Worm (Caenorhabditis elegans) whole organism, early embryonic: Measurements from ENCODE around the gene cox-6A.

ENCODE experiments used
- B0310.2 ChIP-seq: sonication (generic microtip); optimal IDR thresholded peaks from 2 replicates; lab custom pipeline; 2016; ENCODE audit warnings: mild to moderate bottlenecking, missing genetic modification characterization, missing compliant biosample characterization
- F13C5.2 ChIP-seq: sonication (generic microtip); optimal IDR thresholded peaks from 2 replicates; lab custom pipeline; 2017; ENCODE audit warnings: mild to moderate bottlenecking, missing genetic modification characterization, inconsistent platforms, missing compliant biosample characterization
- aly-1 ChIP-seq: sonication (generic microtip); optimal IDR thresholded peaks from 2 replicates; lab custom pipeline; 2016; ENCODE audit warnings: missing genetic modification characterization, missing compliant biosample characterization
- ama-1 ChIP-seq: fragments of 150-350 bp; optimal IDR thresholded peaks from 2 replicates; lab custom pipeline; 2014
- ceh-13 ChIP-seq: fragments of 200-800 bp; sonication (Bioruptor generic); optimal IDR thresholded peaks from 2 replicates; lab custom pipeline; 2018; ENCODE audit warnings: mild to moderate bottlenecking, missing genetic modification characterization, missing compliant biosample characterization
- ceh-36 ChIP-seq: sonication (generic microtip); optimal IDR thresholded peaks from 2 replicates; lab custom pipeline; 2016; ENCODE audit warnings: missing genetic modification characterization, inconsistent platforms, missing compliant biosample characterization
- ets-7 ChIP-seq: sonication (generic microtip); optimal IDR thresholded peaks from 2 replicates; lab custom pipeline; 2016; ENCODE audit warnings: missing genotype, missing genetic modification characterization, missing compliant biosample characterization
- flt-1 ChIP-seq: fragments of 200-800 bp; sonication (Bioruptor generic); IDR thresholded peaks from 2 replicates; pipeline ENCODE4 v1.3.6; 2022; ENCODE audit warnings: missing genetic modification characterization, missing compliant biosample characterization
- hmbx-1 ChIP-seq: sonication (generic microtip); optimal IDR thresholded peaks from 2 replicates; lab custom pipeline; 2016; ENCODE audit warnings: mild to moderate bottlenecking, missing genetic modification characterization, missing compliant biosample characterization
- hmg-4 ChIP-seq: fragments of 200-800 bp; sonication (Bioruptor generic); optimal IDR thresholded peaks from 2 replicates; lab custom pipeline; 2018; ENCODE audit warnings: mild to moderate bottlenecking, missing genetic modification characterization, missing compliant biosample characterization
- hnd-1 ChIP-seq: sonication (generic microtip); optimal IDR thresholded peaks from 2 replicates; lab custom pipeline; 2016; ENCODE audit warnings: missing genetic modification characterization, missing compliant biosample characterization
- pes-1 ChIP-seq: fragments of 200-800 bp; sonication (Bioruptor generic); IDR thresholded peaks from 2 replicates; pipeline ENCODE4 v1.3.6; 2022; ENCODE audit warnings: missing genetic modification reagents, missing genetic modification characterization, missing compliant biosample characterization
- scrt-1 ChIP-seq: fragments of 200-800 bp; sonication (Bioruptor generic); IDR thresholded peaks from 2 replicates; pipeline ENCODE4 v1.3.6; 2022; ENCODE audit warnings: missing genetic modification characterization, missing compliant biosample characterization
- sea-1 ChIP-seq: fragments of 200-800 bp; sonication (Bioruptor generic); conservative IDR thresholded peaks from 2 replicates; pipeline ENCODE4 v1.3.6; 2022; ENCODE audit warnings: missing genetic modification characterization, missing compliant biosample characterization
- tbx-11 ChIP-seq: fragments of 200-800 bp; sonication (Bioruptor generic); IDR thresholded peaks from 2 replicates; pipeline ENCODE4 v1.3.6; 2022; ENCODE audit warnings: missing genetic modification characterization, missing compliant biosample characterization
- tbx-37 ChIP-seq: fragments of 200-800 bp; sonication (Bioruptor generic); conservative IDR thresholded peaks from 2 replicates; pipeline ENCODE4 v1.3.6; 2022; ENCODE audit warnings: missing genetic modification reagents, missing genetic modification characterization, missing compliant biosample characterization
- tra-4 ChIP-seq: sonication (generic microtip); optimal IDR thresholded peaks from 2 replicates; lab custom pipeline; 2017; ENCODE audit warnings: missing genetic modification characterization, missing compliant biosample characterization

Gene cox-6A

ce11 chrIII:5092345-5092744 lies 10.8 kb downstream of the cox-6A start:
- TF ChIP-seq flt-1 (GFP tag; lab: Robert Waterston, UW): no peak
- no peak for TF ChIP-seq sea-1 (GFP tag; lab: Robert Waterston, UW)
- no peak for TF ChIP-seq tbx-11 (GFP tag; lab: Robert Waterston, UW)
- TF ChIP-seq B0310.2 (tag; lab: Kevin White, UChicago): no peak

ce11 chrIII:5094506-5094905 lies 13.0 kb downstream of the cox-6A start, which contains the start of gene F54D8.10:
Gene F54D8.10, plus strand, starts transcription at chrIII:5094806.
- no peak for TF ChIP-seq hmg-4 (GFP tag; lab: Kevin White, UChicago)
- no peak for TF ChIP-seq B0310.2 (tag; lab: Kevin White, UChicago)

ce11 chrIII:5096741-5097140 lies 15.2 kb downstream of the cox-6A start:
- TF ChIP-seq B0310.2 (tag; lab: Kevin White, UChicago): no peak
- TF ChIP-seq ceh-13 (GFP tag; lab: Kevin White, UChicago): no peak
- no peak for TF ChIP-seq F13C5.2
- TF ChIP-seq sea-1 (GFP tag; lab: Robert Waterston, UW): no peak
- TF ChIP-seq tra-4 (tag; lab: Kevin White, UChicago): no peak
- no peak for TF ChIP-seq hmbx-1 (tag; lab: Kevin White, UChicago)
- TF ChIP-seq ama-1 (lab: Kevin White, UChicago): no peak
- TF ChIP-seq ceh-36: no peak
- TF ChIP-seq pes-1: no peak
- TF ChIP-seq ets-7 (tag; lab: Kevin White, UChicago): no peak
- no peak for TF ChIP-seq scrt-1 (GFP tag; lab: Robert Waterston, UW)

ce11 chrIII:5098740-5099276 lies 17.3 kb downstream of the cox-6A start:
- TF ChIP-seq B0310.2 (tag; lab: Kevin White, UChicago) (no peak), aly-1 (tag; lab: Kevin White, UChicago) (no peak), tbx-37 (GFP tag; lab: Robert Waterston, UW) (no peak), pes-1 (no peak), tbx-11 (GFP tag; lab: Robert Waterston, UW) (no peak)

- no peak for TF ChIP-seq pes-1
- no peak for TF ChIP-seq aly-1 (tag; lab: Kevin White, UChicago)
- no peak for TF ChIP-seq ceh-13 (GFP tag; lab: Kevin White, UChicago)
Observed at ce11 chrIII:5099500-5099899, 18.0 kb downstream of the cox-6A start.

ce11 chrIII:5102616-5103015 lies 21.1 kb downstream of the cox-6A start, which contains the start of gene F54D8.6:
Gene F54D8.6, plus strand, starts transcription at chrIII:5102985.
- TF ChIP-seq aly-1 (tag; lab: Kevin White, UChicago) (no peak), ceh-13 (GFP tag; lab: Kevin White, UChicago) (no peak), ets-7 (tag; lab: Kevin White, UChicago) (no peak), hmg-4 (GFP tag; lab: Kevin White, UChicago) (no peak), sea-1 (GFP tag; lab: Robert Waterston, UW) (no peak), pes-1 (no peak; the same call in 1 of the 2 replicates)

ce11 chrIII:5105485-5105884 lies 24.0 kb downstream of the cox-6A start:
- no peak for TF ChIP-seq B0310.2 (tag; lab: Kevin White, UChicago)
- TF ChIP-seq flt-1 (GFP tag; lab: Robert Waterston, UW): no peak
- no peak for TF ChIP-seq hmg-4 (GFP tag; lab: Kevin White, UChicago)
- no peak for TF ChIP-seq sea-1 (GFP tag; lab: Robert Waterston, UW)
- no peak for TF ChIP-seq aly-1 (tag; lab: Kevin White, UChicago)
- TF ChIP-seq tra-4 (tag; lab: Kevin White, UChicago): no peak
- TF ChIP-seq F13C5.2: no peak
- no peak for TF ChIP-seq scrt-1 (GFP tag; lab: Robert Waterston, UW)
- no peak for TF ChIP-seq tbx-37 (GFP tag; lab: Robert Waterston, UW)
- TF ChIP-seq tbx-11 (GFP tag; lab: Robert Waterston, UW): no peak

ce11 chrIII:5106893-5107471 lies 25.5 kb downstream of the cox-6A start, which contains the start of gene dpy-17:
Gene dpy-17, plus strand, starts transcription at chrIII:5107330.
- TF ChIP-seq tbx-11 (GFP tag; lab: Robert Waterston, UW) (no peak), tbx-37 (GFP tag; lab: Robert Waterston, UW) (no peak), sea-1 (GFP tag; lab: Robert Waterston, UW) (0 out of 2 replicates have a peak, but pooled peaks have one; percentile 20), scrt-1 (GFP tag; lab: Robert Waterston, UW) (0 out of 2 replicates have a peak, but pooled peaks have one; percentile 42), hnd-1 (tag; lab: Kevin White, UChicago) (no peak), flt-1 (GFP tag; lab: Robert Waterston, UW) (no peak), ama-1 (lab: Kevin White, UChicago) (peak; percentile 71), ets-7 (tag; lab: Kevin White, UChicago) (no peak), pes-1 (no peak), ceh-36 (peak; percentile 17), tra-4 (tag; lab: Kevin White, UChicago) (no peak), hmbx-1 (tag; lab: Kevin White, UChicago) (no peak), B0310.2 (tag; lab: Kevin White, UChicago) (no peak), ceh-13 (GFP tag; lab: Kevin White, UChicago) (no peak), aly-1 (tag; lab: Kevin White, UChicago) (no peak), F13C5.2 (no peak), hmg-4 (GFP tag; lab: Kevin White, UChicago) (peak; percentile 54)
